Worm (Caenorhabditis elegans) whole organism, late embryonic: Measurements from ENCODE around the gene Y22D7AL.3.
A peak's percentile ranks its signal among the peaks of the same experiment; 100 is the strongest.

ENCODE experiments used
- F13H6.1 ChIP-seq: sonication (generic microtip); optimal IDR thresholded peaks from 2 replicates; lab custom pipeline; 2016; ENCODE audit warnings: missing genetic modification characterization, missing compliant biosample characterization
- T23F11.4 ChIP-seq: fragments of 200-800 bp; sonication (Bioruptor generic); optimal IDR thresholded peaks from 2 replicates; lab custom pipeline; 2018; ENCODE audit warnings: mild to moderate bottlenecking, missing genetic modification characterization, missing compliant biosample characterization
- Y22D7AL.16 ChIP-seq: sonication (generic microtip); optimal IDR thresholded peaks from 2 replicates; lab custom pipeline; 2016; ENCODE audit warnings: missing genetic modification characterization, missing compliant biosample characterization
- ama-1 ChIP-seq: fragments of 150-350 bp; optimal IDR thresholded peaks from 2 replicates; lab custom pipeline; 2014
- ceh-14 ChIP-seq: sonication (generic microtip); optimal IDR thresholded peaks from 2 replicates; lab custom pipeline; 2016; ENCODE audit warnings: missing genotype, missing genetic modification characterization, missing compliant biosample characterization
- ceh-19 ChIP-seq: fragments of 200-800 bp; sonication (Bioruptor generic); optimal IDR thresholded peaks from 2 replicates; lab custom pipeline; 2018; ENCODE audit warnings: mild to moderate bottlenecking, missing genetic modification characterization, missing compliant biosample characterization
- ceh-2 ChIP-seq: sonication (generic microtip); optimal IDR thresholded peaks from 2 replicates; lab custom pipeline; 2016; ENCODE audit warnings: missing genotype, missing genetic modification characterization, missing compliant biosample characterization
- ceh-22 ChIP-seq: sonication (generic microtip); optimal IDR thresholded peaks from 2 replicates; lab custom pipeline; 2017; ENCODE audit warnings: missing biosample characterization, missing genetic modification characterization
- ceh-24 ChIP-seq: sonication (generic microtip); optimal IDR thresholded peaks from 2 replicates; lab custom pipeline; 2016; ENCODE audit warnings: mild to moderate bottlenecking, missing genetic modification characterization, missing compliant biosample characterization
- ceh-30 ChIP-seq: fragments of 150-350 bp; optimal IDR thresholded peaks from 2 replicates; lab custom pipeline; 2014; ENCODE audit warnings: missing biosample characterization, missing genetic modification characterization
- ceh-31 ChIP-seq: sonication (generic microtip); optimal IDR thresholded peaks from 2 replicates; lab custom pipeline; 2016; ENCODE audit warnings: missing genetic modification characterization, missing compliant biosample characterization
- ceh-34 ChIP-seq: sonication (generic microtip); optimal IDR thresholded peaks from 2 replicates; lab custom pipeline; 2016; ENCODE audit warnings: mild to moderate bottlenecking, missing genetic modification characterization, missing compliant biosample characterization
- ceh-48 ChIP-seq: sonication (generic microtip); optimal IDR thresholded peaks from 2 replicates; lab custom pipeline; 2016; ENCODE audit warnings: missing genetic modification characterization, inconsistent platforms, missing compliant biosample characterization
- ceh-6 ChIP-seq: fragments of 200-800 bp; sonication (Bioruptor generic); optimal IDR thresholded peaks from 2 replicates; lab custom pipeline; 2018; ENCODE audit warnings: mild to moderate bottlenecking, missing genetic modification characterization, missing compliant biosample characterization
- ceh-9 ChIP-seq: sonication (generic microtip); optimal IDR thresholded peaks from 2 replicates; lab custom pipeline; 2016; ENCODE audit warnings: mild to moderate bottlenecking, missing genetic modification characterization, inconsistent platforms, missing compliant biosample characterization
- che-1 ChIP-seq: sonication (generic microtip); optimal IDR thresholded peaks from 2 replicates; lab custom pipeline; 2016; ENCODE audit warnings: mild to moderate bottlenecking, missing genetic modification characterization, missing compliant biosample characterization
- dmd-4 ChIP-seq: sonication (generic microtip); optimal IDR thresholded peaks from 2 replicates; lab custom pipeline; 2016; ENCODE audit warnings: borderline replicate concordance, missing genetic modification characterization, missing compliant biosample characterization
- elt-4 ChIP-seq: sonication (generic microtip); optimal IDR thresholded peaks from 2 replicates; lab custom pipeline; 2016; ENCODE audit warnings: missing genetic modification characterization, missing compliant biosample characterization
- ets-4 ChIP-seq: sonication (generic microtip); optimal IDR thresholded peaks from 2 replicates; lab custom pipeline; 2016; ENCODE audit warnings: missing genetic modification characterization, missing compliant biosample characterization
- fkh-10 ChIP-seq: fragments of 150-350 bp; optimal IDR thresholded peaks from 2 replicates; lab custom pipeline; 2014; ENCODE audit warnings: missing biosample characterization, missing genetic modification reagents, missing genetic modification characterization
- fkh-6 ChIP-seq: sonication (generic microtip); optimal IDR thresholded peaks from 2 replicates; lab custom pipeline; 2016; ENCODE audit warnings: missing genetic modification characterization, missing compliant biosample characterization
- gmeb-2 ChIP-seq: sonication (generic microtip); optimal IDR thresholded peaks from 2 replicates; lab custom pipeline; 2016; ENCODE audit warnings: missing genetic modification characterization, inconsistent platforms, missing compliant biosample characterization
- hlh-15 ChIP-seq: sonication (generic microtip); optimal IDR thresholded peaks from 2 replicates; lab custom pipeline; 2016; ENCODE audit warnings: missing genetic modification characterization, missing compliant biosample characterization
- hlh-30 ChIP-seq: sonication (generic microtip); optimal IDR thresholded peaks from 2 replicates; lab custom pipeline; 2017; ENCODE audit warnings: antibody characterized with exemption, missing genetic modification characterization, missing compliant biosample characterization; ENCODE audit not compliant: insufficient read depth
- hlh-6 ChIP-seq: sonication (generic microtip); optimal IDR thresholded peaks from 2 replicates; lab custom pipeline; 2016; ENCODE audit warnings: missing genotype, missing genetic modification characterization, missing compliant biosample characterization
- hlh-8 ChIP-seq: sonication (generic microtip); optimal IDR thresholded peaks from 2 replicates; lab custom pipeline; 2016; ENCODE audit warnings: missing genotype, missing genetic modification characterization, missing compliant biosample characterization
- lin-11 ChIP-seq: fragments of 200-800 bp; sonication (Bioruptor generic); optimal IDR thresholded peaks from 2 replicates; lab custom pipeline; 2018; ENCODE audit warnings: mild to moderate bottlenecking, missing genetic modification characterization, missing compliant biosample characterization
- madf-2 ChIP-seq: sonication (generic microtip); optimal IDR thresholded peaks from 2 replicates; lab custom pipeline; 2017; ENCODE audit warnings: missing genetic modification characterization, missing compliant biosample characterization
- mec-3 ChIP-seq: sonication (generic microtip); optimal IDR thresholded peaks from 2 replicates; lab custom pipeline; 2016; ENCODE audit warnings: borderline replicate concordance, missing genetic modification characterization, missing compliant biosample characterization
- nfya-1 ChIP-seq: sonication (generic microtip); optimal IDR thresholded peaks from 2 replicates; lab custom pipeline; 2017; ENCODE audit warnings: missing genetic modification characterization, mild to moderate bottlenecking, missing compliant biosample characterization, antibody characterized with exemption, moderate library complexity
- nhr-11 ChIP-seq: fragments of 150-350 bp; optimal IDR thresholded peaks from 2 replicates; lab custom pipeline; 2014; ENCODE audit warnings: missing biosample characterization, missing genetic modification characterization
- nhr-232 ChIP-seq: sonication (generic microtip); optimal IDR thresholded peaks from 2 replicates; lab custom pipeline; 2016; ENCODE audit warnings: missing genetic modification characterization, missing compliant biosample characterization
- npax-4 ChIP-seq: sonication (generic microtip); optimal IDR thresholded peaks from 2 replicates; lab custom pipeline; 2016; ENCODE audit warnings: missing genetic modification characterization, missing compliant biosample characterization
- odd-2 ChIP-seq: sonication (generic microtip); optimal IDR thresholded peaks from 2 replicates; lab custom pipeline; 2017; ENCODE audit warnings: antibody characterized with exemption, mild to moderate bottlenecking, missing genetic modification characterization, missing compliant biosample characterization
- pag-3 ChIP-seq: sonication (generic microtip); optimal IDR thresholded peaks from 2 replicates; lab custom pipeline; 2016; ENCODE audit warnings: missing compliant biosample characterization, missing genetic modification characterization, borderline replicate concordance
- pat-9 ChIP-seq: fragments of 200-800 bp; sonication (Bioruptor generic); optimal IDR thresholded peaks from 2 replicates; lab custom pipeline; 2018; ENCODE audit warnings: mild to moderate bottlenecking, missing genetic modification characterization, moderate library complexity, missing compliant biosample characterization
- pha-4 ChIP-seq: fragments of 150-350 bp; optimal IDR thresholded peaks from 2 replicates; lab custom pipeline; 2018; ENCODE audit warnings: missing biosample characterization, missing genetic modification reagents, missing genetic modification characterization
- pqm-1 ChIP-seq: sonication (generic microtip); optimal IDR thresholded peaks from 2 replicates; lab custom pipeline; 2016; ENCODE audit warnings: missing genetic modification characterization, missing compliant biosample characterization
- pros-1 ChIP-seq: fragments of 150-350 bp; optimal IDR thresholded peaks from 2 replicates; lab custom pipeline; 2014; ENCODE audit warnings: missing biosample characterization, missing genetic modification reagents, missing genetic modification characterization
- ref-2 ChIP-seq: sonication (generic microtip); optimal IDR thresholded peaks from 2 replicates; lab custom pipeline; 2016; ENCODE audit warnings: missing genetic modification characterization, missing compliant biosample characterization
- rnt-1 ChIP-seq: sonication (generic microtip); optimal IDR thresholded peaks from 2 replicates; lab custom pipeline; 2016; ENCODE audit warnings: missing genetic modification characterization, missing compliant biosample characterization
- sdc-2 ChIP-seq: sonication (generic microtip); optimal IDR thresholded peaks from 2 replicates; lab custom pipeline; 2016; ENCODE audit warnings: missing genotype, missing genetic modification characterization, missing compliant biosample characterization
- sox-2 ChIP-seq: fragments of 200-800 bp; sonication (Bioruptor generic); IDR thresholded peaks from 2 replicates; pipeline ENCODE4 v1.3.6; 2022; ENCODE audit warnings: missing genetic modification reagents, missing genetic modification characterization, missing compliant biosample characterization
- syd-9 ChIP-seq: sonication (generic microtip); optimal IDR thresholded peaks from 2 replicates; lab custom pipeline; 2016; ENCODE audit warnings: mild to moderate bottlenecking, missing genetic modification characterization, moderate library complexity, missing compliant biosample characterization
- tbx-2 ChIP-seq: sonication (generic microtip); optimal IDR thresholded peaks from 2 replicates; lab custom pipeline; 2016; ENCODE audit warnings: missing genetic modification characterization, missing compliant biosample characterization
- unc-3 ChIP-seq, 2 experiments: fragments of 200-800 bp in 1 of 2; sonication (Bioruptor generic) in 1 of 2; sonication (generic microtip) in 1 of 2; conservative IDR thresholded peaks in 1 of 2; optimal IDR thresholded peaks in 1 of 2; 2 replicates each; pipeline versions ENCODE4 v1.3.6 to Lab custom; 2016 to 2022; ENCODE audit warnings: missing compliant biosample characterization in 2 of 2, missing genetic modification characterization in 2 of 2, missing genetic modification reagents in 1 of 2
- unc-55 ChIP-seq: sonication (generic microtip); optimal IDR thresholded peaks from 2 replicates; lab custom pipeline; 2017; ENCODE audit warnings: missing biosample characterization, missing genetic modification reagents, missing genetic modification characterization
- unc-86 ChIP-seq: sonication (generic microtip); optimal IDR thresholded peaks from 2 replicates; lab custom pipeline; 2016; ENCODE audit warnings: missing genetic modification characterization, missing compliant biosample characterization
- ztf-16 ChIP-seq: sonication (generic microtip); optimal IDR thresholded peaks from 2 replicates; lab custom pipeline; 2017; ENCODE audit warnings: missing genetic modification characterization, missing compliant biosample characterization

Gene Y22D7AL.3

DNA sequence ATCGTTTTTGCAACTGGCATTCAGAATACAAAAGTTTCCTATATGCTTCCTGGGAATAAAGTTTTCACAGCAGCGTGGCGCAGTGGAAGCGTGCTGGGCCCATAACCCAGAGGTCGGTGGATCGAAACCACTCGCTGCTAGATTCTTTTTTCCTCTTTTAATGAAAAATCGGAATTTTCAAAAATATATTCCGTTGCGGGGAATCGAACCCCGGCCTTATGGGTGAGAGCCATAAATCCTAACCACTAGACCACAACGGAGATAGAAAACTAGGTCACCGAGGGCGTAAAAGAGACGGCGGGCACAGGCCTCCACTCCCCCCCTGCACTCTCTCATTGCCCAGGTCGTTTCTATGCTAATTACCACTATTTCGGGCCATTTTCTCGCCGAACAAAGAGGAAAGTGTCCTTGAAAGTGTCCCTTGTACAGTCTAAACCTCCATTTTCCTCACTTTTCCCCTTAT lies 36.7 kb upstream of the Y22D7AL.3 start, which contains the start of gene Y22D7AL.6 (continued):
- peak; percentile 28 for TF ChIP-seq tbx-2 (tag; lab: Kevin White, UChicago)
- peak; percentile 7 for TF ChIP-seq nfya-1 (tag; lab: Kevin White, UChicago)
- TF ChIP-seq odd-2: no peak
- peak; percentile 39 for TF ChIP-seq fkh-6 (tag; lab: Kevin White, UChicago)
- no peak for TF ChIP-seq ama-1
- TF ChIP-seq F13H6.1 (tag; lab: Kevin White, UChicago): peak; percentile 23
- peak; percentile 83 for TF ChIP-seq gmeb-2 (tag; lab: Kevin White, UChicago)
- TF ChIP-seq sdc-2 (tag; lab: Kevin White, UChicago): peak; percentile 49
- TF ChIP-seq rnt-1: peak; percentile 25
- peak; percentile 43 for TF ChIP-seq npax-4 (tag; lab: Kevin White, UChicago)
- peak; percentile 73 for TF ChIP-seq sox-2
- peak; percentile 42 for TF ChIP-seq madf-2
- TF ChIP-seq ceh-2 (tag; lab: Kevin White, UChicago): peak; percentile 39
- TF ChIP-seq unc-55: no peak
- TF ChIP-seq syd-9 (tag; lab: Kevin White, UChicago): peak; percentile 40
- peak; percentile 74 for TF ChIP-seq ztf-16 (tag; lab: Kevin White, UChicago)
- TF ChIP-seq unc-86: peak; percentile 59
- TF ChIP-seq dmd-4 (tag; lab: Kevin White, UChicago): peak; percentile 26
- peak; percentile 51 for TF ChIP-seq ceh-48 (tag; lab: Kevin White, UChicago)
- peak; percentile 47 for TF ChIP-seq ceh-31 (tag; lab: Kevin White, UChicago)
- peak; percentile 83 for TF ChIP-seq hlh-6 (tag; lab: Kevin White, UChicago)
- TF ChIP-seq pqm-1 (tag; lab: Kevin White, UChicago): no peak
- TF ChIP-seq ceh-6 (GFP tag; lab: Kevin White, UChicago): peak; percentile 77
- no peak for TF ChIP-seq fkh-10
- peak; percentile 45 for TF ChIP-seq ceh-34 (tag; lab: Kevin White, UChicago)
- TF ChIP-seq hlh-8 (tag; lab: Kevin White, UChicago): no peak
- peak; percentile 32 for TF ChIP-seq Y22D7AL.16 (tag; lab: Kevin White, UChicago)
- no peak for TF ChIP-seq T23F11.4 (GFP tag; lab: Kevin White, UChicago)
- no peak for TF ChIP-seq elt-4 (tag; lab: Kevin White, UChicago)
- no peak for TF ChIP-seq pag-3
- peak; percentile 4 for TF ChIP-seq ets-4
- TF ChIP-seq hlh-30: no peak
- TF ChIP-seq ceh-9 (tag; lab: Kevin White, UChicago): peak; percentile 44
- TF ChIP-seq unc-3 (GFP tag; conservative IDR thresholded peaks at IDR 0.05; lab: Robert Waterston, UW): peak; percentile 39; the same call in 1 of the 2 replicates
- peak; percentile 30 for TF ChIP-seq unc-3 (tag; optimal IDR thresholded peaks at IDR 0.05; lab: Kevin White, UChicago)
- TF ChIP-seq ceh-19: peak; percentile 48
- TF ChIP-seq pros-1: peak; percentile 46
- no peak for TF ChIP-seq hlh-15 (tag; lab: Kevin White, UChicago)
- TF ChIP-seq ref-2 (tag; lab: Kevin White, UChicago): peak; percentile 51
- TF ChIP-seq che-1: peak; percentile 76
- no peak for TF ChIP-seq ceh-14 (tag; lab: Kevin White, UChicago)
- TF ChIP-seq nhr-232 (tag; lab: Kevin White, UChicago): peak; percentile 62
- TF ChIP-seq lin-11 (tag; lab: Kevin White, UChicago): peak; percentile 59
- TF ChIP-seq ceh-30: no peak
- peak; percentile 62 for TF ChIP-seq pat-9 (tag; lab: Kevin White, UChicago)
- TF ChIP-seq ceh-24 (tag; lab: Kevin White, UChicago): peak; percentile 22
- TF ChIP-seq nhr-11: no peak
- TF ChIP-seq ceh-22: no peak
- no peak for TF ChIP-seq pha-4 (tag; lab: Kevin White, UChicago)
- TF ChIP-seq mec-3 (tag; lab: Kevin White, UChicago): no peak
- TF ChIP-seq, all 69 proteins: peak for 48
